Worm (Caenorhabditis elegans): ENCODE data around the gene C17F4.7.
A peak's percentile ranks its signal among the peaks of the same experiment; 100 is the strongest.

C17F4.7 gene

DNA sequence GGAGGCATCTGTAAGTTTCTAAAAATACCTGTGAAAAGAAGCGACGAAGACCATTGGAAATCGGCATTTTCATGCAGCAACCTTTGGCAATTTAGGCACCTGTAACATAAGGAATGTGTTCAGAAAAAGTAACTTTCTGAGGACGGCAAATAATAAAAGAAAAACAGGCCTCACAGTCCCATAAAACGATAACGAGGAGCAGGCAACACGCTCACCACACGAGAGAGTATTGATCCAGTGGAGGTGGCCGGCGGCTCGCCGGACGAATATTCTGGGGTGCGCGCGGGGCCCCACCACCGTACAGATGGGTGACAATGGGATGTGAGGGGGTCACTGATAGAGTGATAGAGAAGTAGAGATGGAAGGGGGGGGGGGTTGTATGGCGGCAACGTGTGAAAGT lies 29.1 kb upstream of the C17F4.7 start, which contains the start of gene F02E11.3:
F02E11.3 (minus strand) TSS at position 101 of the 400 bp plus-strand sequence.
- TF ChIP-seq F26F4.8 (GFP tag; conservative IDR thresholded peaks at IDR 0.05): no peak
- no peak for TF ChIP-seq lin-15B (tag; optimal IDR thresholded peaks at IDR 0.05)
- TF ChIP-seq rbr-2 (tag; optimal IDR thresholded peaks at IDR 0.05): no peak
- no peak for TF ChIP-seq snpc-4 (tag; optimal IDR thresholded peaks at IDR 0.05)
- no peak for TF ChIP-seq Y75B8A.6 (GFP tag; IDR thresholded peaks at IDR 0.05)
- no peak for TF ChIP-seq nhr-111 (GFP tag; optimal IDR thresholded peaks at IDR 0.05)
- no peak for TF ChIP-seq ceh-32 (tag; optimal IDR thresholded peaks at IDR 0.05; ENCODE audit: poor library complexity)
- TF ChIP-seq ZK337.2 (GFP tag; IDR thresholded peaks at IDR 0.05): no peak
- no peak for TF ChIP-seq unc-39 (tag; optimal IDR thresholded peaks at IDR 0.05)
- peak; percentile 58 for TF ChIP-seq aha-1 (tag)
- no peak for TF ChIP-seq hlh-11 (tag; optimal IDR thresholded peaks at IDR 0.05)
- TF ChIP-seq daf-12 (tag; optimal IDR thresholded peaks at IDR 0.05): no peak
- TF ChIP-seq set-16 (GFP tag; IDR thresholded peaks at IDR 0.05): peak; percentile 45; the same call in 1 of the 2 replicates
- TF ChIP-seq aly-2 (tag; optimal IDR thresholded peaks at IDR 0.05): no peak

DNA sequence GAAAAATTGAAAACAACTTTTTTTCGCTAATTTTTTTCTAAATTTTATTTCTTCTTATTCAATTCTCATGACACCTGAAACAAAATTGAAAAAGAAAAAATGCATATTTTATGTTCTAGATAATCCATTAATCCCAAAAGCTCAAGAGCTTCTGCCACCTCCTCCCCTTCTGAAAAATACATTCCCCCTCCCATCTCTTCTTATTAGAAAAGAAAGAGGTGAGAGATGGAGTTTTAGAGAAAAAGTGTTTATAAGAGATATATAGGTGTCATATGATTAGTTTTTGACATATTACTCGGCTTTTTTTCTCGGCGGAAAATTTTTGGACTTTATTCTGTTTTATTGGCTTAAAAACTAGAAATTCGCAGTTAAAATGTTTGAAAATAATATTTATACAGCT lies 24.8 kb upstream of the C17F4.7 start:
- TF ChIP-seq mdt-29 (GFP tag; IDR thresholded peaks at IDR 0.05) (no peak), ceh-28 (tag; optimal IDR thresholded peaks at IDR 0.05) (no peak), hlh-30 (tag; optimal IDR thresholded peaks at IDR 0.05; ENCODE audit: insufficient read depth) (peak; percentile 39), madf-9 (GFP tag; conservative IDR thresholded peaks at IDR 0.05) (no peak)

DNA sequence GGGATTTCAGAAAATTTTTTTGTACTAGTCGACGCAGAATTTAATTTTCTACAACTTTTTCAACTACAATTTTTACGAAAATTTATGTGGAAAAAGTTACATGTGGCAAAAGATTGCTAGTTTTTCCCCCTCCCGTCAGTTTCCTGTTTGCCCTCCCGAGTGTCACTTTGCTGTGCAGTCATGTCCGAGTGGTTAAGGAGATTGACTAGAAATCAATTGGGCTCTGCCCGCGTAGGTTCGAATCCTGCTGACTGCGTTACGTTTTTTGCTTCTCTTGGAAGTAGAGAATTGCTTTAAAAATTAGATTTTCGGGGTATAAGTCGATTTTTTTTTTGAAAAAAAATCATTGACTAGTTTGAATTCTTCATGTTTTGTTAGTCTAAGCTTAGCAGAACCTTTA lies 22.0 kb upstream of the C17F4.7 start:
- no peak for TF ChIP-seq nhr-11 (tag; optimal IDR thresholded peaks at IDR 0.05)
- TF ChIP-seq tra-1 (GFP tag; IDR thresholded peaks at IDR 0.05): no peak
- no peak for TF ChIP-seq nhr-102 (tag; optimal IDR thresholded peaks at IDR 0.05)
- TF ChIP-seq nhr-42 (GFP tag; IDR thresholded peaks at IDR 0.05): no peak
- TF ChIP-seq nhr-10 (tag; optimal IDR thresholded peaks at IDR 0.05): no peak
- no peak for TF ChIP-seq zfp-2 (tag; optimal IDR thresholded peaks at IDR 0.05)
- peak; percentile 61 for TF ChIP-seq duxl-1 (tag; optimal IDR thresholded peaks at IDR 0.05; ENCODE audit: poor library complexity)
- TF ChIP-seq Y75B8A.6 (GFP tag; IDR thresholded peaks at IDR 0.05): no peak
- TF ChIP-seq Y105C5A.15 (GFP tag; IDR thresholded peaks at IDR 0.05): no peak
- 0 out of 2 replicates have a peak, but pooled peaks have one; percentile 43 for TF ChIP-seq zfp-3 (GFP tag; conservative IDR thresholded peaks at IDR 0.05)
- TF ChIP-seq spr-3 (GFP tag; optimal IDR thresholded peaks at IDR 0.05): no peak
- 0 out of 2 replicates have a peak, but pooled peaks have one; percentile 45 for TF ChIP-seq dmd-8 (GFP tag; IDR thresholded peaks at IDR 0.05)
- no peak for TF ChIP-seq dmd-9 (GFP tag; IDR thresholded peaks at IDR 0.05)
- TF ChIP-seq nhr-77 (tag; optimal IDR thresholded peaks at IDR 0.05): no peak
- no peak for TF ChIP-seq lin-13 (GFP tag; optimal IDR thresholded peaks at IDR 0.05)
- no peak for TF ChIP-seq ztf-11 (tag; optimal IDR thresholded peaks at IDR 0.05)
- TF ChIP-seq lin-39 (tag; optimal IDR thresholded peaks at IDR 0.05): no peak
- TF ChIP-seq nhr-25 (tag; optimal IDR thresholded peaks at IDR 0.05; ENCODE audit: borderline replicate concordance, insufficient read depth): no peak
- peak; percentile 53; the same call in 1 of the 2 replicates for TF ChIP-seq pha-4 (GFP tag; IDR thresholded peaks at IDR 0.05)
- TF ChIP-seq pha-4 (tag; optimal IDR thresholded peaks at IDR 0.05): no peak
- TF ChIP-seq nhr-76 (tag; optimal IDR thresholded peaks at IDR 0.05): no peak
- TF ChIP-seq lin-38 (GFP tag; IDR thresholded peaks at IDR 0.05): peak; percentile 56
- TF ChIP-seq mdl-1 (tag; optimal IDR thresholded peaks at IDR 0.05): no peak
- no peak for TF ChIP-seq ztf-7 (tag; optimal IDR thresholded peaks at IDR 0.05)
- no peak for TF ChIP-seq F10B5.3 (tag; optimal IDR thresholded peaks at IDR 0.05)
- TF ChIP-seq R02D3.7 (tag; optimal IDR thresholded peaks at IDR 0.05): no peak
- TF ChIP-seq madf-5 (GFP tag; IDR thresholded peaks at IDR 0.05): peak in 1 of 2 experiments; percentile 55; a peak in 1 of 4 replicates
- no peak for TF ChIP-seq set-16 (GFP tag; IDR thresholded peaks at IDR 0.05)
- no peak for TF ChIP-seq nhr-48 (tag; optimal IDR thresholded peaks at IDR 0.05)
- TF ChIP-seq ces-1 (GFP tag; optimal IDR thresholded peaks at IDR 0.05): no peak
- no peak for TF ChIP-seq F37D6.2 (tag; optimal IDR thresholded peaks at IDR 0.05)
- TF ChIP-seq daf-16 (GFP tag; optimal IDR thresholded peaks at IDR 0.05): peak in 1 of 2 experiments; percentile 21
- no peak for TF ChIP-seq daf-16 (tag; optimal IDR thresholded peaks at IDR 0.05)

All from whole organism, L4 larva.